Worm (Caenorhabditis elegans) whole organism, midembryonic: Measurements from ENCODE around the gene C33G3.6.

ENCODE experiments used
- T22C8.4 ChIP-seq: fragments of 200-800 bp; sonication (Bioruptor generic); IDR thresholded peaks from 2 replicates; pipeline ENCODE4 v1.3.6; 2022; ENCODE audit warnings: missing genetic modification characterization, missing compliant biosample characterization
- flt-1 ChIP-seq: fragments of 200-800 bp; sonication (Bioruptor generic); IDR thresholded peaks from 2 replicates; pipeline ENCODE4 v1.3.6; 2022; ENCODE audit warnings: missing genetic modification characterization, missing compliant biosample characterization
- klf-2 ChIP-seq: fragments of 200-800 bp; sonication (Bioruptor generic); conservative IDR thresholded peaks from 2 replicates; pipeline ENCODE4 v1.3.6; 2022; ENCODE audit warnings: missing genetic modification reagents, missing genetic modification characterization, missing compliant biosample characterization
- med-1 ChIP-seq: sonication (generic microtip); optimal IDR thresholded peaks from 2 replicates; lab custom pipeline; 2017; ENCODE audit warnings: missing genetic modification characterization, mild to moderate bottlenecking, missing compliant biosample characterization, antibody characterized with exemption, missing genetic modification reagents; ENCODE audit not compliant: insufficient read depth
- ztf-23 ChIP-seq: fragments of 200-800 bp; sonication (Bioruptor generic); IDR thresholded peaks from 2 replicates; pipeline ENCODE4 v1.3.6; 2022; ENCODE audit warnings: missing genetic modification reagents, missing genetic modification characterization, missing compliant biosample characterization

DNA sequence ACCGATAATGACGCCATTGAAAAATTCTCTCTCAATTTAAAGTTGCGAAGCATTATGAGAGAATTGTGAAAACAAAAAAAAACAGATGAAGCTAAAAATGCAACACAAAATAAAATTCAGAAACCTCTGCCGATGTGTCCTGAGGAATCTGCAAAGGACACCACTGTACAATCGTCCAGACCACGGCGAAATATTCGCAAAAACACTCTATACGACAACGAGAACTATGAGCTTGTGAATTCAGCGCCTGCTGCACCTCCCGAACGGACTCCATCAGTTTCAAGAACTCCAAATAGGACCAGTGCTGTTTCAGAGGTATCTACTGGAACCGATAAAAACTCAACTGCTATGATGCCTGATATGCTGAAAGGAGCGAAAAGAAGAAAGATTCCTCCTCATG lies 18.3 kb upstream of the C33G3.6 start:
- TF ChIP-seq ztf-23 (GFP tag; lab: Robert Waterston, UW) (no peak), klf-2 (GFP tag; lab: Robert Waterston, UW) (no peak), T22C8.4 (no peak), flt-1 (no peak), med-1 (GFP tag; lab: Kevin White, UChicago) (no peak)
